Worm (Caenorhabditis elegans) whole organism, L2 larva: Measurements from ENCODE around the gene mul-1.
A peak's percentile ranks its signal among the peaks of the same experiment; 100 is the strongest.

Experiments
- C34F6.9 ChIP-seq: fragments of 150-350 bp; optimal IDR thresholded peaks from 2 replicates; lab custom pipeline; 2014; ENCODE audit warnings: missing biosample characterization, missing genetic modification characterization
- F13H6.1 ChIP-seq: sonication (generic microtip); optimal IDR thresholded peaks from 2 replicates; lab custom pipeline; 2016; ENCODE audit warnings: missing genetic modification characterization, missing compliant biosample characterization
- Y55F3AM.14 ChIP-seq: fragments of 200-800 bp; sonication (Bioruptor generic); optimal IDR thresholded peaks from 2 replicates; lab custom pipeline; 2018; ENCODE audit warnings: mild to moderate bottlenecking, missing genetic modification characterization, missing compliant biosample characterization
- ZK546.5 ChIP-seq: sonication (generic microtip); optimal IDR thresholded peaks from 2 replicates; lab custom pipeline; 2017; ENCODE audit warnings: missing biosample characterization, missing genetic modification characterization
- alr-1 ChIP-seq: fragments of 150-350 bp; optimal IDR thresholded peaks from 2 replicates; lab custom pipeline; 2014; ENCODE audit warnings: missing biosample characterization, missing genetic modification characterization
- aly-2 ChIP-seq: fragments of 150-350 bp; optimal IDR thresholded peaks from 2 replicates; lab custom pipeline; 2014; ENCODE audit warnings: missing biosample characterization, missing genetic modification characterization
- ama-1 ChIP-seq: fragments of 150-350 bp; optimal IDR thresholded peaks from 2 replicates; lab custom pipeline; 2018; ENCODE audit warnings: inconsistent platforms
- blmp-1 ChIP-seq: sonication (generic microtip); optimal IDR thresholded peaks from 2 replicates; lab custom pipeline; 2017; ENCODE audit warnings: missing genetic modification characterization, mild to moderate bottlenecking, missing compliant biosample characterization, antibody characterized with exemption, moderate library complexity; ENCODE audit not compliant: insufficient read depth
- ceh-16 ChIP-seq: fragments of 150-350 bp; optimal IDR thresholded peaks from 2 replicates; lab custom pipeline; 2014; ENCODE audit warnings: missing biosample characterization, missing genetic modification characterization
- crh-2 ChIP-seq: sonication (generic microtip); optimal IDR thresholded peaks from 2 replicates; lab custom pipeline; 2017; ENCODE audit warnings: missing biosample characterization, missing genetic modification characterization
- elt-1 ChIP-seq: fragments of 150-350 bp; optimal IDR thresholded peaks from 2 replicates; lab custom pipeline; 2014; ENCODE audit warnings: missing biosample characterization, missing genetic modification characterization
- elt-3 ChIP-seq: sonication (generic microtip); optimal IDR thresholded peaks from 2 replicates; lab custom pipeline; 2017; ENCODE audit warnings: missing biosample characterization, missing genetic modification characterization
- fos-1 ChIP-seq: fragments of 150-350 bp; optimal IDR thresholded peaks from 2 replicates; lab custom pipeline; 2014; ENCODE audit warnings: missing biosample characterization, missing genetic modification characterization
- gmeb-1 ChIP-seq: fragments of 150-350 bp; optimal IDR thresholded peaks from 2 replicates; lab custom pipeline; 2014; ENCODE audit warnings: missing biosample characterization, missing genetic modification characterization
- lin-11 ChIP-seq: fragments of 150-350 bp; sonication (generic microtip); optimal IDR thresholded peaks from 2 replicates; lab custom pipeline; 2014; ENCODE audit warnings: missing biosample characterization, missing genetic modification characterization, inconsistent platforms, mixed read lengths
- lsy-2 ChIP-seq, 2 experiments: fragments of 150-350 bp in 1 of 2; sonication (generic microtip) in 1 of 2; optimal IDR thresholded peaks; 2 replicates each; lab custom pipeline; 2014 to 2017; ENCODE audit warnings: missing biosample characterization in 2 of 2, missing genetic modification characterization in 2 of 2
- mab-5 ChIP-seq: fragments of 150-350 bp; optimal IDR thresholded peaks from 2 replicates; lab custom pipeline; 2014; ENCODE audit warnings: missing biosample characterization, missing genetic modification characterization
- mbf-1 ChIP-seq: sonication (generic microtip); optimal IDR thresholded peaks from 2 replicates; lab custom pipeline; 2017; ENCODE audit warnings: missing biosample characterization, missing genetic modification characterization
- nhr-11 ChIP-seq: fragments of 150-350 bp; optimal IDR thresholded peaks from 2 replicates; lab custom pipeline; 2014; ENCODE audit warnings: missing biosample characterization, missing genetic modification characterization
- nhr-129 ChIP-seq: fragments of 150-350 bp; optimal IDR thresholded peaks from 2 replicates; lab custom pipeline; 2014; ENCODE audit warnings: missing biosample characterization, missing genetic modification characterization
- nhr-21 ChIP-seq: fragments of 150-350 bp; optimal IDR thresholded peaks from 2 replicates; lab custom pipeline; 2014; ENCODE audit warnings: missing biosample characterization, missing genetic modification characterization
- nhr-23 ChIP-seq: fragments of 150-350 bp; optimal IDR thresholded peaks from 2 replicates; lab custom pipeline; 2014; ENCODE audit warnings: missing biosample characterization, missing genetic modification reagents, missing genetic modification characterization
- nhr-25 ChIP-seq: fragments of 150-350 bp; sonication (generic microtip); optimal IDR thresholded peaks from 3 replicates; lab custom pipeline; 2014; ENCODE audit warnings: missing biosample characterization, missing genetic modification characterization
- nhr-6 ChIP-seq: fragments of 150-350 bp; optimal IDR thresholded peaks from 2 replicates; lab custom pipeline; 2014; ENCODE audit warnings: missing biosample characterization, missing genetic modification characterization
- nhr-77 ChIP-seq: fragments of 150-350 bp; optimal IDR thresholded peaks from 2 replicates; lab custom pipeline; 2014; ENCODE audit warnings: missing biosample characterization, missing genetic modification characterization
- skn-1 ChIP-seq: sonication (generic microtip); optimal IDR thresholded peaks from 2 replicates; lab custom pipeline; 2017; ENCODE audit warnings: missing biosample characterization, missing genetic modification characterization
- sma-3 ChIP-seq: sonication (generic microtip); optimal IDR thresholded peaks from 2 replicates; lab custom pipeline; 2016; ENCODE audit warnings: missing genetic modification reagents, missing genetic modification characterization, missing compliant biosample characterization
- sma-9 ChIP-seq, 2 experiments: fragments of 150-350 bp in 1 of 2; sonication (generic microtip) in 1 of 2; optimal IDR thresholded peaks; 2 replicates each; lab custom pipeline; 2014 to 2016; ENCODE audit warnings: missing genetic modification characterization in 2 of 2, mild to moderate bottlenecking in 1 of 2, missing biosample characterization in 1 of 2, missing compliant biosample characterization in 1 of 2, missing genetic modification reagents in 1 of 2, moderate library complexity in 1 of 2
- snpc-4 ChIP-seq: fragments of 150-350 bp; optimal IDR thresholded peaks from 2 replicates; lab custom pipeline; 2014; ENCODE audit warnings: missing biosample characterization, missing genetic modification characterization
- unc-39 ChIP-seq: fragments of 150-350 bp; optimal IDR thresholded peaks from 2 replicates; lab custom pipeline; 2014; ENCODE audit warnings: missing biosample characterization, missing genetic modification characterization
- unc-55 ChIP-seq: fragments of 150-350 bp; sonication (generic microtip); optimal IDR thresholded peaks from 3 replicates; lab custom pipeline; 2014; ENCODE audit warnings: missing biosample characterization, missing genetic modification reagents, missing genetic modification characterization
- unc-62 ChIP-seq: fragments of 150-350 bp; optimal IDR thresholded peaks from 2 replicates; lab custom pipeline; 2014; ENCODE audit warnings: missing biosample characterization, missing genetic modification reagents, missing genetic modification characterization
- zag-1 ChIP-seq: fragments of 150-350 bp; optimal IDR thresholded peaks from 2 replicates; lab custom pipeline; 2014; ENCODE audit warnings: missing biosample characterization, missing genetic modification characterization
- ztf-1 ChIP-seq: fragments of 200-800 bp; sonication (Bioruptor generic); conservative IDR thresholded peaks from 2 replicates; pipeline ENCODE4 v1.3.6; 2022; ENCODE audit warnings: missing genetic modification characterization, missing compliant biosample characterization
- ztf-4 ChIP-seq: fragments of 150-350 bp; optimal IDR thresholded peaks from 2 replicates; lab custom pipeline; 2014; ENCODE audit warnings: missing biosample characterization, missing genetic modification characterization

mul-1 gene

DNA sequence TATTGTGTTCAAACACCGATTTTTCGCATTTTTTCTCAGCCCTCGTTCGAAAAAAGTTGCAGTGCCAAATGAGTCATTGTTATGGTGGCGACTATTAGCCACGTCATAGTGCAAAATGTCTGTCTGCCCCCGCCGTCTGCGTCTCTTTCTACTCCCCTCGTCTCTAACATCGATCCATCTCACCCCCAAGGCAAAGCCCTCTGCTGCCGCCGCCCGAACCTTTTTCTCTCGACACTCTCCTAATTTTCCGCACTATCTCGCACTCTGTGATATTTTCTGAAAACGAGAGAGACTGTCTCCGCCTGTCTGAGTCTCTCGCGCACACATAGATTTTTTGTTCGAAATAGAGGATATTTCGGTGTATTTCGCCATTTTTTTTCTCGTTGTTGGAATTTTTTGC is 29.9 kb downstream of the mul-1 start (continued):
- TF ChIP-seq nhr-25 (tag; lab: Kevin White, UChicago) (peak; percentile 51), nhr-129 (tag; lab: Kevin White, UChicago) (peak; percentile 69), lin-11 (tag; lab: Kevin White, UChicago) (peak; percentile 4), gmeb-1 (peak; percentile 67), skn-1 (tag; lab: Kevin White, UChicago) (no peak)

ce11 chrIV:4085787-4086262 is 37.1 kb downstream of the mul-1 start, which contains the start of gene C35B1.2:
C35B1.2 (plus strand) TSS chrIV:4086212.
- TF ChIP-seq ztf-4 (no peak), unc-62 (GFP tag; lab: Kevin White, UChicago) (no peak), crh-2 (tag; lab: Kevin White, UChicago) (peak; percentile 61), sma-3 (GFP tag; lab: Kevin White, UChicago) (peak; percentile 37), Y55F3AM.14 (GFP tag; lab: Kevin White, UChicago) (no peak), F13H6.1 (no peak), ztf-1 (no peak), mab-5 (tag; lab: Kevin White, UChicago) (no peak), aly-2 (no peak), C34F6.9 (peak; percentile 20), ama-1 (no peak), nhr-23 (tag; lab: Kevin White, UChicago) (no peak), snpc-4 (tag; lab: Kevin White, UChicago) (no peak), nhr-11 (no peak), nhr-6 (no peak), nhr-77 (tag; lab: Kevin White, UChicago) (no peak), elt-3 (tag; lab: Kevin White, UChicago) (no peak), unc-39 (tag; lab: Kevin White, UChicago) (no peak), lsy-2 (tag; optimal IDR thresholded peaks at IDR 0.05; lab: Kevin White, UChicago) (peak in 1 of 2 experiments; percentile 57), unc-55 (GFP tag; lab: Kevin White, UChicago) (peak; percentile 39), mbf-1 (no peak)

DNA sequence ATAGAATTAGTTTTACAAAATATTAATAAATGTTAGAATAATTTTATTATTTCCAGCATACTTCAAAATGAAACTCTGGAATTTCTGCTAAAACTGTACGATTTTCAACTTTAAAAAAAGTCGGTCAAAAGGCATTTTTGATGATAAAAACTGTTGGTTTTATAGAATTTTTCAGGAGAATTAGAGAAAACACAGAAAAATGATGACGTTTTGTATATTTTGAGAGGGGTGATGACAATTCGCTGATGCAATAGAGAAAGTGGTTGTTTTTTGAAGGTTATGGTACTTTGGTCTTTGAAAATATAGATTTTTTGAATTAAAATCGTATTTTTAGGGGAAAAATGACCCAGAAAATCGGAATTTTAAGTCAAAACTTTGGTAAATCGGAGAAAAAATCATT is 37.9 kb downstream of the mul-1 start:
- TF ChIP-seq F13H6.1 (no peak), skn-1 (tag; lab: Kevin White, UChicago) (peak; percentile 96), Y55F3AM.14 (GFP tag; lab: Kevin White, UChicago) (no peak), nhr-21 (tag; lab: Kevin White, UChicago) (no peak), blmp-1 (tag; lab: Kevin White, UChicago) (peak; percentile 26), sma-9 (GFP tag; optimal IDR thresholded peaks at IDR 0.05; lab: Kevin White, UChicago) (peak; percentile 11), sma-9 (tag; optimal IDR thresholded peaks at IDR 0.05; lab: Kevin White, UChicago) (no peak), nhr-129 (tag; lab: Kevin White, UChicago) (peak; percentile 68), gmeb-1 (peak; percentile 2), fos-1 (tag; lab: Kevin White, UChicago) (peak; percentile 72), sma-3 (GFP tag; lab: Kevin White, UChicago) (peak; percentile 45), mbf-1 (no peak), unc-62 (GFP tag; lab: Kevin White, UChicago) (no peak), crh-2 (tag; lab: Kevin White, UChicago) (peak; percentile 64), lsy-2 (tag; optimal IDR thresholded peaks at IDR 0.05; lab: Kevin White, UChicago) (peak in 1 of 2 experiments; percentile 5), nhr-25 (tag; lab: Kevin White, UChicago) (peak; percentile 14), zag-1 (tag; lab: Kevin White, UChicago) (no peak)

ce11 chrIV:4084109-4084508 is 38.9 kb downstream of the mul-1 start, which contains the start of gene C35B1.5:
C35B1.5 (minus strand) TSS chrIV:4084209.
- TF ChIP-seq ztf-1: no peak
- TF ChIP-seq elt-1 (tag; lab: Kevin White, UChicago): no peak
- TF ChIP-seq nhr-129 (tag; lab: Kevin White, UChicago): no peak
- TF ChIP-seq ceh-16 (tag; lab: Kevin White, UChicago): no peak
- TF ChIP-seq ZK546.5: no peak
- TF ChIP-seq unc-55 (GFP tag; lab: Kevin White, UChicago): no peak
- TF ChIP-seq unc-39 (tag; lab: Kevin White, UChicago): no peak
- TF ChIP-seq alr-1 (tag; lab: Kevin White, UChicago): no peak
- no peak for TF ChIP-seq elt-3 (tag; lab: Kevin White, UChicago)
- TF ChIP-seq fos-1 (tag; lab: Kevin White, UChicago): no peak
- TF ChIP-seq F13H6.1: no peak
